Worm (Caenorhabditis elegans) whole organism, mixed stage, embryonic: ENCODE measurements around the gene T14B1.1.

ENCODE experiments used
- M03D4.4 ChIP-seq: sonication (generic microtip); optimal IDR thresholded peaks from 2 replicates; lab custom pipeline; 2017; ENCODE audit warnings: mild to moderate bottlenecking, missing genetic modification characterization, missing compliant biosample characterization
- blmp-1 ChIP-seq: fragments of 150-350 bp; optimal IDR thresholded peaks from 2 replicates; lab custom pipeline; 2014; ENCODE audit warnings: missing biosample characterization, missing genetic modification characterization
- ceh-39 ChIP-seq: fragments of 150-350 bp; optimal IDR thresholded peaks from 2 replicates; lab custom pipeline; 2014; ENCODE audit warnings: missing biosample characterization, missing genetic modification characterization
- ceh-83 ChIP-seq: fragments of 200-800 bp; sonication (Bioruptor generic); optimal IDR thresholded peaks from 2 replicates; lab custom pipeline; 2018; ENCODE audit warnings: mild to moderate bottlenecking, missing genetic modification characterization, missing compliant biosample characterization
- ces-1 ChIP-seq: fragments of 150-350 bp; optimal IDR thresholded peaks from 2 replicates; lab custom pipeline; 2014; ENCODE audit warnings: missing biosample characterization, missing genetic modification reagents, missing genetic modification characterization
- cnd-1 ChIP-seq: fragments of 200-800 bp; sonication (Bioruptor generic); optimal IDR thresholded peaks from 2 replicates; lab custom pipeline; 2018; ENCODE audit warnings: mild to moderate bottlenecking, missing genetic modification characterization, missing compliant biosample characterization
- drap-1 ChIP-seq: fragments of 200-800 bp; sonication (Bioruptor generic); optimal IDR thresholded peaks from 3 replicates; lab custom pipeline; 2018; ENCODE audit warnings: mild to moderate bottlenecking, missing genetic modification characterization, missing compliant biosample characterization
- elt-3 ChIP-seq: fragments of 150-350 bp; optimal IDR thresholded peaks from 2 replicates; lab custom pipeline; 2014; ENCODE audit warnings: missing biosample characterization, missing genetic modification characterization
- flh-1 ChIP-seq: fragments of 200-800 bp; sonication (Bioruptor generic); optimal IDR thresholded peaks from 2 replicates; lab custom pipeline; 2018; ENCODE audit warnings: mild to moderate bottlenecking, missing genetic modification characterization, moderate library complexity, missing compliant biosample characterization
- ham-2 ChIP-seq: fragments of 200-800 bp; sonication (Bioruptor generic); optimal IDR thresholded peaks from 2 replicates; lab custom pipeline; 2018; ENCODE audit warnings: mild to moderate bottlenecking, missing genetic modification characterization, missing compliant biosample characterization
- hlh-1 ChIP-seq: fragments of 150-350 bp; optimal IDR thresholded peaks from 2 replicates; lab custom pipeline; 2014; ENCODE audit warnings: missing biosample characterization, missing genetic modification reagents, missing genetic modification characterization
- lsy-2 ChIP-seq: fragments of 150-350 bp; optimal IDR thresholded peaks from 2 replicates; lab custom pipeline; 2014; ENCODE audit warnings: missing biosample characterization, missing genetic modification characterization
- mab-5 ChIP-seq: fragments of 150-350 bp; optimal IDR thresholded peaks from 2 replicates; lab custom pipeline; 2014; ENCODE audit warnings: missing biosample characterization, missing genetic modification characterization
- mep-1 ChIP-seq: fragments of 150-350 bp; optimal IDR thresholded peaks from 2 replicates; lab custom pipeline; 2017; ENCODE audit warnings: missing biosample characterization, missing genetic modification reagents, missing genetic modification characterization, inconsistent platforms
- mls-2 ChIP-seq: sonication (generic microtip); optimal IDR thresholded peaks from 2 replicates; lab custom pipeline; 2016; ENCODE audit warnings: mild to moderate bottlenecking, missing genetic modification characterization, moderate library complexity, missing compliant biosample characterization
- nhr-12 ChIP-seq: fragments of 150-350 bp; optimal IDR thresholded peaks from 2 replicates; lab custom pipeline; 2014; ENCODE audit warnings: missing biosample characterization, missing genetic modification characterization
- nhr-2 ChIP-seq: fragments of 150-350 bp; optimal IDR thresholded peaks from 2 replicates; lab custom pipeline; 2014; ENCODE audit warnings: missing biosample characterization, missing genetic modification characterization
- nhr-28 ChIP-seq: fragments of 150-350 bp; optimal IDR thresholded peaks from 2 replicates; lab custom pipeline; 2014; ENCODE audit warnings: missing biosample characterization, missing genetic modification characterization
- nhr-76 ChIP-seq: sonication (generic microtip); optimal IDR thresholded peaks from 2 replicates; lab custom pipeline; 2017; ENCODE audit warnings: missing biosample characterization, missing genetic modification characterization
- pha-4 ChIP-seq: fragments of 150-350 bp; optimal IDR thresholded peaks from 2 replicates; lab custom pipeline; 2018; ENCODE audit warnings: missing biosample characterization, missing genetic modification reagents, missing genetic modification characterization
- sem-2 ChIP-seq: fragments of 200-800 bp; sonication (Bioruptor generic); optimal IDR thresholded peaks from 2 replicates; lab custom pipeline; 2018; ENCODE audit warnings: mild to moderate bottlenecking, missing genetic modification characterization, missing compliant biosample characterization
- snpc-4 ChIP-seq: fragments of 150-350 bp; optimal IDR thresholded peaks from 2 replicates; lab custom pipeline; 2014; ENCODE audit warnings: missing biosample characterization, missing genetic modification characterization
- sptf-1 ChIP-seq: sonication (generic microtip); optimal IDR thresholded peaks from 2 replicates; lab custom pipeline; 2017; ENCODE audit warnings: mild to moderate bottlenecking, missing genetic modification characterization, moderate library complexity, missing compliant biosample characterization
- unc-120 ChIP-seq: sonication (generic microtip); optimal IDR thresholded peaks from 2 replicates; lab custom pipeline; 2017; ENCODE audit warnings: missing genetic modification characterization, missing compliant biosample characterization; ENCODE audit not compliant: poor library complexity, severe bottlenecking
- unc-39 ChIP-seq: fragments of 150-350 bp; optimal IDR thresholded peaks from 2 replicates; lab custom pipeline; 2014; ENCODE audit warnings: missing biosample characterization, missing genetic modification characterization
- unc-62 ChIP-seq: fragments of 150-350 bp; optimal IDR thresholded peaks from 2 replicates; lab custom pipeline; 2014; ENCODE audit warnings: missing biosample characterization, missing genetic modification reagents, missing genetic modification characterization
- zip-8 ChIP-seq: fragments of 150-350 bp; optimal IDR thresholded peaks from 2 replicates; lab custom pipeline; 2014; ENCODE audit warnings: missing biosample characterization, missing genetic modification characterization
- ztf-11 ChIP-seq: fragments of 150-350 bp; optimal IDR thresholded peaks from 2 replicates; lab custom pipeline; 2014; ENCODE audit warnings: missing biosample characterization, missing genetic modification characterization

The T14B1.1 gene

DNA sequence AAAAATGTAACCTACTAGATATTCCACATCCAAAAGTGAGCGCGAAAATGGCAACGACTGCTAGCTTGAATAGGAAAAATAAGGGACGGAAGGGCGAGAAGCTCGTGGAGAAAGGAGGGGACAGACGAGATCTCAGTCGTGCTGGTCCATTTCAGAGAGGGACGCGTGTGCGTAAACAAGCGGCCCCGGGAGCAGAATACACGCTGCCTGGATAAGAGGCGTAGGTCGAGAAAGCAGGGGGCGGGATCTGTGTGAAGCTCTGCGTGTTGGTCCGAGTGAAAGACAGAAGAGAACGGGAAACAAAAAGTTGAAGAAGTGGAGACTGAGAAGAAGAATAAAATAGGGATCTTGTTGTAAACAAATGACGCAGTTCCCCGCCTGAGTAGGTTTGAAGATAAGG, at the start of gene T14B1.1:
TSS of gene T14B1.1 (minus strand) at position 170 of the 400 bp plus-strand sequence.
- TF ChIP-seq unc-120, result peak; percentile 33
- TF ChIP-seq unc-62, result peak; percentile 14
- no peak for TF ChIP-seq lsy-2 (tag; lab: Kevin White, UChicago)
- TF ChIP-seq mep-1 (tag; lab: Kevin White, UChicago), result no peak
- TF ChIP-seq sptf-1 (tag; lab: Kevin White, UChicago), result peak; percentile 55
- TF ChIP-seq, all 35 proteins: peak for 3

DNA sequence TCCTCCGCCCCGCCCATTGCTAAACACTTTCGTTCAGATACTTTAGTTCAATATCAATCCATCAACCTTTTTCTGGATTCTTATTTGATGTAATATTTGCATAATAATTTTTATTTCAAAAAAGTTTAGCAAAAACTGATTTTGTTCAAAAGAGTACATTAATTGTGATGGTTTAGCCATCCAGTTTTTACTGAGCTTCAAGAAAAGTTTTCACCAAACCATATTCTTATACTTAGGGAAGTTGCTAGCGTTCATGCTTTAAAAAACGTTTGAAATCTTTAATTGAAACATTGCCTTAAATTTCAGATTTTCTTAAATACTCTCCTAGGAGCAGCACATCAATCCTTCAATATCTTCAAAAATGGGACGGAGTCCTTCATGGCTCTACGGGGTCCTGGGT, 48.7 kb upstream of the T14B1.1 start, which contains the start of gene him-4:
TSS of gene him-4 (plus strand) at position 301 of the 400 bp plus-strand sequence.
- no peak for TF ChIP-seq drap-1 (GFP tag; lab: Kevin White, UChicago)
- TF ChIP-seq lsy-2 (tag; lab: Kevin White, UChicago), result no peak

DNA sequence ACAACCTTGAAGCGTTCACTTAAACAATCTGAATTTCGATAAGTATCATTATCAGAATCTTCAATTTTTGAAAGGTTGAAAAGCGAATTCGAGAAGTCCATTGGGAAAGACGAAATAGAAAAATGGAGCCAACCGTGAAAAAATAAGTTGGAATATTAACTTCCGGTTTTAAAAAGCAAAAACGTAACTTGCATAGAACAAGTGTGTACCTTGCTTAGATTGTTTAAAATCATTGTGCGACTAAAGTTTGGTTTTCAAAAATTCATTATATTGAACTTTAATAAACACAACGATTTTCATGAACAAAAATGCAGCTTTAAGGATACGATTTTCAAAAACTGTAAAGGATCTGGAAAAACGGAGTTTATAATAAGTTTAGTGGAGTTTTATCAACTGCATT, 45.1 kb upstream of the T14B1.1 start, which contains the start of gene F15G9.2:
TSS of gene F15G9.2 (minus strand) at position 101 of the 400 bp plus-strand sequence.
- no peak for TF ChIP-seq unc-62
- no peak for TF ChIP-seq nhr-2 (tag; lab: Kevin White, UChicago)
- TF ChIP-seq mls-2 (tag; lab: Kevin White, UChicago), result no peak
- no peak for TF ChIP-seq snpc-4 (tag; lab: Kevin White, UChicago)
- TF ChIP-seq unc-120, result no peak
- TF ChIP-seq elt-3 (tag; lab: Kevin White, UChicago), result no peak
- TF ChIP-seq blmp-1 (tag; lab: Kevin White, UChicago), result no peak
- TF ChIP-seq flh-1, result no peak
- no peak for TF ChIP-seq mab-5 (tag; lab: Kevin White, UChicago)
- no peak for TF ChIP-seq zip-8 (tag; lab: Kevin White, UChicago)
- no peak for TF ChIP-seq nhr-28 (tag; lab: Kevin White, UChicago)
- no peak for TF ChIP-seq sem-2 (GFP tag; lab: Kevin White, UChicago)

DNA sequence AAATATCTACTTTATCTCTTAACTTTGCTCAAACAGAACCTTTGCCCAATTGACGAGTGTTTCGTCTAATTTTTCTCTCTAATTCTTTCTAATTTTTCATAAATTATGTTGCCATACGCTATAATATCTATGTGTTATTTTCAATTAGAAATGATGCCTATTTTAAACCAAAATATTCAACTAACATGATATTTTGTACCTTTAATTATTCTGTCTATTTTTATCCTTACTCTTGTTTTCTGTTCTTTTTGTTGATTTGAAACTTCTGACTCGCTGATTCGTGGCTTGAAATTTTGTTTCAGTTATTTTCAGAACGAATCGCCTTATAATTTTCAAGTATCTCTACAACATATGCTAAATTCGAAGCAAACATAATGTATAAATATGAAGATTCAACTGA, 40.9 kb upstream of the T14B1.1 start, which contains the start of gene F15G9.6:
TSS of gene F15G9.6 (plus strand) at position 301 of the 400 bp plus-strand sequence.
- TF ChIP-seq ces-1 (GFP tag; lab: Kevin White, UChicago), result no peak
- TF ChIP-seq blmp-1 (tag; lab: Kevin White, UChicago), result no peak
- TF ChIP-seq unc-39 (tag; lab: Kevin White, UChicago), result no peak
- TF ChIP-seq cnd-1 (tag; lab: Kevin White, UChicago), result no peak
- TF ChIP-seq sptf-1 (tag; lab: Kevin White, UChicago), result no peak
- TF ChIP-seq unc-120, result no peak
- no peak for TF ChIP-seq ham-2 (GFP tag; lab: Kevin White, UChicago)
- no peak for TF ChIP-seq mep-1 (tag; lab: Kevin White, UChicago)

DNA sequence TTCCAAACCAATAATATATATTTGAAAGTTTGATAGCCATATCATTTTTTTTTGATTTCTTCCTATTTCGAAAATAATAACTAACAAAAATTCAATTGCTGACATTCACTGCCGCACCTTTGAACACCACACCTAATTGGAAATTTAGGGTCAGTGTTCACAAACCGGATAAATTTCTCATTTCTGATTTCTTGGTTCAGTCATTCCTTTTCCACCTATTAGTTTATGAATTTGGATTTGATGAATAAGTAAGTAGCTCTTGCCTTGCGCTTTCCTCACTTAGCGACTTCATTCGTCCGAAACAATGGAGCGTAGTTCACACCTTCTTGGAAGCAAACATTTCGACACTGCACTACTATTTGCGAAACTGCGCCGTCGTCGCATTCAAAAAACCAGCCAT, 37.6 kb upstream of the T14B1.1 start, which contains the start of gene F15G9.1:
TSS of gene F15G9.1 (plus strand) at position 301 of the 400 bp plus-strand sequence.
- TF ChIP-seq nhr-2 (tag; lab: Kevin White, UChicago) (no peak), drap-1 (GFP tag; lab: Kevin White, UChicago) (no peak), nhr-76 (tag; lab: Kevin White, UChicago) (no peak), ham-2 (GFP tag; lab: Kevin White, UChicago) (no peak), elt-3 (tag; lab: Kevin White, UChicago) (no peak), nhr-12 (tag; lab: Kevin White, UChicago) (no peak), pha-4 (tag; lab: Kevin White, UChicago) (no peak), ceh-83 (GFP tag; lab: Kevin White, UChicago) (no peak), mls-2 (tag; lab: Kevin White, UChicago) (no peak), M03D4.4 (tag; lab: Kevin White, UChicago) (no peak), ces-1 (GFP tag; lab: Kevin White, UChicago) (no peak), ceh-39 (no peak), sptf-1 (tag; lab: Kevin White, UChicago) (no peak), nhr-28 (tag; lab: Kevin White, UChicago) (no peak), ztf-11 (tag; lab: Kevin White, UChicago) (no peak), unc-120 (no peak), hlh-1 (tag; lab: Kevin White, UChicago) (no peak), mep-1 (tag; lab: Kevin White, UChicago) (no peak), lsy-2 (tag; lab: Kevin White, UChicago) (no peak), unc-39 (tag; lab: Kevin White, UChicago) (no peak)
